Worm (Caenorhabditis elegans): ENCODE results near the gene Y97E10C.1.

DNA sequence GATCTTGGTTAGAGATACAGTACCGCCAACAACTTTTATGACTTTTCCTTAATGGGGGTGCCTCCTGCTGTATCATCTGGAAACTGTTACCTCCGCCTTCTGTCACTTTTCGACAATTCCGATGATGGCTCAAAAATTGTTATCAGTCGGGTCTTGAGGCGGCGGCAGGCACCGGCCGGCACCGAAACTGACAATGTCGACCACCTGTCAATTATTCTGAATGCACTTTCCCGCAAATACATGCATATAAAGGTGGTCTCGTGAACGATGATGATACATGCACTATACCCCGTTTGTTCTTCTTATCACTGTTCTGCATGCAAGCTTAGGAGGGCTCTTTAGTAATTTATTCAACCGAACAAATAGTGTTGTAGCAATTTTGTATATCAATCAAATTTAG lies 15.4 kb downstream of the Y97E10C.1 start:
- TF ChIP-seq unc-86 (tag; optimal IDR thresholded peaks at IDR 0.05) (no peak), dmd-4 (tag; optimal IDR thresholded peaks at IDR 0.05; ENCODE audit: borderline replicate concordance) (no peak), lim-6 (tag; optimal IDR thresholded peaks at IDR 0.05) (no peak), elt-2 (tag; optimal IDR thresholded peaks at IDR 0.05) (no peak), ceh-18 (tag; optimal IDR thresholded peaks at IDR 0.05) (no peak), lin-11 (tag; optimal IDR thresholded peaks at IDR 0.05) (no peak), hlh-15 (tag; optimal IDR thresholded peaks at IDR 0.05) (no peak), ahr-1 (tag; optimal IDR thresholded peaks at IDR 0.05) (no peak), sox-2 (GFP tag; IDR thresholded peaks at IDR 0.05) (no peak), hlh-8 (tag; optimal IDR thresholded peaks at IDR 0.05) (no peak), nfya-1 (tag; optimal IDR thresholded peaks at IDR 0.05) (no peak), gmeb-2 (tag; optimal IDR thresholded peaks at IDR 0.05) (no peak), pqm-1 (tag; optimal IDR thresholded peaks at IDR 0.05) (no peak)
